Worm (Caenorhabditis elegans): ENCODE data around the gene unc-42.

DNA sequence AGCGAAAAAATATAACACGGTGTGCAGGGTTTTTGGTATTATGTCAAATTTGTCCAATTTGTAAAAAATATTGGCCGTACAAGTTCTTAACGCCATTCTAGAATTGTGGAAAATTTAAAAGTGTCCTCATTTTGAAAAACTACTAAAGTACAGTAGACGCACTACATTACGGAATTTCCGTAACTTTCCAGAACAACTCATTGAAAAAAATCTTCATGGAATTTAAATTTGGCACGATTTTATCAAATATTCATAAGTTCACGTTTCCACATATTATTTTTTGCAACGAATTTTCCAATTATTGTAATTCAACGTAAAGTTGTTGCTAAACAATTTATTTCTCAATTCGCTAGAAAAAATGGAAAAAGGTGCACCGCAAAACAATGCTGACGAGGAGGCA lies 54.3 kb downstream of the unc-42 start, which contains the start of gene F40F9.3:
- no peak for TF ChIP-seq nhr-12 (tag; optimal IDR thresholded peaks at IDR 0.05)
- TF ChIP-seq nhr-67 (tag; optimal IDR thresholded peaks at IDR 0.05), result no peak
- TF ChIP-seq elt-2 (tag; optimal IDR thresholded peaks at IDR 0.05), result no peak
- no peak for TF ChIP-seq elt-3 (tag; optimal IDR thresholded peaks at IDR 0.05)
- no peak for TF ChIP-seq snpc-4 (tag; optimal IDR thresholded peaks at IDR 0.05)
- TF ChIP-seq ceh-16 (tag; optimal IDR thresholded peaks at IDR 0.05), result no peak
- no peak for TF ChIP-seq aly-2 (tag; optimal IDR thresholded peaks at IDR 0.05)
- no peak for TF ChIP-seq ztf-11 (tag; optimal IDR thresholded peaks at IDR 0.05)
- TF ChIP-seq egl-27 (tag; optimal IDR thresholded peaks at IDR 0.05), result no peak

All from whole organism, L3 larva.